Worm (Caenorhabditis elegans) whole organism, L4/young adult: ENCODE measurements around the gene cwp-3.

ENCODE experiments used
- W03F9.2 ChIP-seq: fragments of 150-350 bp; optimal IDR thresholded peaks from 2 replicates; lab custom pipeline; 2014; ENCODE audit warnings: missing biosample characterization, missing genetic modification characterization
- dao-5 ChIP-seq: sonication (generic microtip); optimal IDR thresholded peaks from 2 replicates; lab custom pipeline; 2016; ENCODE audit warnings: missing genotype, missing genetic modification characterization, moderate library complexity, missing compliant biosample characterization
- him-1 ChIP-seq: sonication (generic microtip); optimal IDR thresholded peaks from 2 replicates; lab custom pipeline; 2016; ENCODE audit warnings: missing genotype, missing genetic modification reagents, missing genetic modification characterization, missing compliant biosample characterization

DNA sequence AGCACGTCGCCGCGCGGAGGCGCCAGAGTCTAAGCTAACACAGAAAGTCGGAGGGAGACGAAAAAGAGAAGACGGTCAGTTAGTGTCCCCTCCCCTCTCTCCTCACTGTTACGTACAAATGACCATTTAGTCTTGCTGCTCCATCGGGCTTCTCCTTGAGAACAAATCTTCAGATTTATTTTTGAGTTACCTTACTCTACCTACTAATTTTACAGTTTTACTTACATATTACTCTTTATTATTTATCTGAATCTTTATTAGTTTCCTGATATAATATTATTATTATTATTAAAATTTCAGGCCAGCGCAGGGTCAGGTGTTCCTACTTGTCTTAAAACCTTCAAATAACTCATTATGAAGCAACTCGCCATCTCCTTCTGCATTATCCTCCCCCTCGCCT, 41.8 kb upstream of the cwp-3 start, which contains the start of gene R02F11.1:
- no peak for TF ChIP-seq him-1 (tag; lab: Kevin White, UChicago)
- TF ChIP-seq W03F9.2 = no peak
- TF ChIP-seq dao-5 (tag; lab: Kevin White, UChicago) = no peak
